Worm (Caenorhabditis elegans) whole organism, late embryonic: ENCODE results near the gene C50B8.6.

Experiments
- ahr-1 ChIP-seq: sonication (generic microtip); optimal IDR thresholded peaks from 2 replicates; lab custom pipeline; 2016; ENCODE audit warnings: missing genetic modification characterization, missing compliant biosample characterization
- ceh-9 ChIP-seq: sonication (generic microtip); optimal IDR thresholded peaks from 2 replicates; lab custom pipeline; 2016; ENCODE audit warnings: mild to moderate bottlenecking, missing genetic modification characterization, inconsistent platforms, missing compliant biosample characterization
- che-1 ChIP-seq: sonication (generic microtip); optimal IDR thresholded peaks from 2 replicates; lab custom pipeline; 2016; ENCODE audit warnings: mild to moderate bottlenecking, missing genetic modification characterization, missing compliant biosample characterization
- dve-1 ChIP-seq: sonication (generic microtip); optimal IDR thresholded peaks from 2 replicates; lab custom pipeline; 2017; ENCODE audit warnings: antibody characterized with exemption, mild to moderate bottlenecking, missing genetic modification characterization, missing compliant biosample characterization
- elt-2 ChIP-seq: sonication (generic microtip); optimal IDR thresholded peaks from 2 replicates; lab custom pipeline; 2016; ENCODE audit warnings: missing genetic modification reagents, missing genetic modification characterization, missing compliant biosample characterization
- fkh-10 ChIP-seq: fragments of 150-350 bp; optimal IDR thresholded peaks from 2 replicates; lab custom pipeline; 2014; ENCODE audit warnings: missing biosample characterization, missing genetic modification reagents, missing genetic modification characterization
- fkh-6 ChIP-seq: sonication (generic microtip); optimal IDR thresholded peaks from 2 replicates; lab custom pipeline; 2016; ENCODE audit warnings: missing genetic modification characterization, missing compliant biosample characterization
- pag-3 ChIP-seq: sonication (generic microtip); optimal IDR thresholded peaks from 2 replicates; lab custom pipeline; 2016; ENCODE audit warnings: missing compliant biosample characterization, missing genetic modification characterization, borderline replicate concordance
- pros-1 ChIP-seq: fragments of 150-350 bp; optimal IDR thresholded peaks from 2 replicates; lab custom pipeline; 2014; ENCODE audit warnings: missing biosample characterization, missing genetic modification reagents, missing genetic modification characterization
- ref-2 ChIP-seq: sonication (generic microtip); optimal IDR thresholded peaks from 2 replicates; lab custom pipeline; 2016; ENCODE audit warnings: missing genetic modification characterization, missing compliant biosample characterization
- sox-2 ChIP-seq: fragments of 200-800 bp; sonication (Bioruptor generic); IDR thresholded peaks from 2 replicates; pipeline ENCODE4 v1.3.6; 2022; ENCODE audit warnings: missing genetic modification reagents, missing genetic modification characterization, missing compliant biosample characterization
- unc-55 ChIP-seq: sonication (generic microtip); optimal IDR thresholded peaks from 2 replicates; lab custom pipeline; 2017; ENCODE audit warnings: missing biosample characterization, missing genetic modification reagents, missing genetic modification characterization
- zip-5 ChIP-seq: sonication (generic microtip); optimal IDR thresholded peaks from 2 replicates; lab custom pipeline; 2016; ENCODE audit warnings: missing genetic modification characterization, missing compliant biosample characterization

ce11 chrV:13606651-13607242 is 28.0 kb downstream of the C50B8.6 start, which contains the start of gene fmo-4:
- TF ChIP-seq zip-5 (tag; lab: Kevin White, UChicago) (no peak), pag-3 (tag; lab: Kevin White, UChicago) (no peak), sox-2 (no peak), ahr-1 (tag; lab: Kevin White, UChicago) (no peak), ref-2 (tag; lab: Kevin White, UChicago) (no peak), che-1 (tag; lab: Kevin White, UChicago) (no peak), pros-1 (tag; lab: Kevin White, UChicago) (no peak), elt-2 (tag; lab: Kevin White, UChicago) (no peak), dve-1 (no peak), unc-55 (GFP tag; lab: Kevin White, UChicago) (no peak), ceh-9 (tag; lab: Kevin White, UChicago) (no peak), fkh-6 (tag; lab: Kevin White, UChicago) (no peak), fkh-10 (GFP tag; lab: Kevin White, UChicago) (no peak)
